Fruit fly (Drosophila melanogaster): ENCODE results near the gene Edc3.
A peak's percentile ranks its signal among the peaks of the same experiment; 100 is the strongest.

The Edc3 gene

dm6 chr3L:17573823-17574222 lies 44.2 kb upstream of the Edc3 start (continued):
- TF ChIP-seq Hmx (GFP tag; optimal IDR thresholded peaks at IDR 0.05) (no peak), Lpt (GFP tag; optimal IDR thresholded peaks at IDR 0.05) (no peak), onecut (GFP tag; IDR thresholded peaks at IDR 0.05) (peak; percentile 100), sob (GFP tag; IDR thresholded peaks at IDR 0.05) (peak; percentile 7; the same call in 1 of the 2 replicates), CG12299 (tag; optimal IDR thresholded peaks at IDR 0.05) (no peak), rib (GFP tag; IDR thresholded peaks at IDR 0.05) (0 out of 2 replicates have a peak, but pooled peaks have one; percentile 36), CG13775 (GFP tag; optimal IDR thresholded peaks at IDR 0.05) (no peak), H15 (GFP tag; IDR thresholded peaks at IDR 0.05) (no peak), CG2712 (tag; optimal IDR thresholded peaks at IDR 0.05) (no peak), dimm (GFP tag; IDR thresholded peaks at IDR 0.05) (no peak), yki (optimal IDR thresholded peaks at IDR 0.05) (peak; percentile 17), pb (GFP tag; optimal IDR thresholded peaks at IDR 0.05) (no peak), hkb (optimal IDR thresholded peaks at IDR 0.05) (no peak), hkb (GFP tag; IDR thresholded peaks at IDR 0.05) (peak; percentile 16; the same call in 1 of the 2 replicates), Kr (GFP tag; optimal IDR thresholded peaks at IDR 0.05) (no peak), CG12155 (GFP tag; optimal IDR thresholded peaks at IDR 0.05) (peak; percentile 48), Max (GFP tag; optimal IDR thresholded peaks at IDR 0.05) (no peak), pzg (GFP tag; optimal IDR thresholded peaks at IDR 0.05) (no peak), CG8359 (GFP tag; optimal IDR thresholded peaks at IDR 0.05; ENCODE audit: borderline replicate concordance) (no peak), CG12659 (GFP tag; optimal IDR thresholded peaks at IDR 0.05) (no peak), CG18262 (tag; optimal IDR thresholded peaks at IDR 0.05) (no peak), sima (GFP tag; optimal IDR thresholded peaks at IDR 0.05) (no peak), hb (GFP tag; IDR thresholded peaks at IDR 0.05; ENCODE audit: partially characterized antibody) (no peak), CG11723 (GFP tag; optimal IDR thresholded peaks at IDR 0.05) (no peak), CG5245 (GFP tag; optimal IDR thresholded peaks at IDR 0.05) (no peak), CG9437 (GFP tag; optimal IDR thresholded peaks at IDR 0.05) (peak; percentile 58), lbe (GFP tag; optimal IDR thresholded peaks at IDR 0.05) (no peak), Six4 (GFP tag; optimal IDR thresholded peaks at IDR 0.05) (no peak), Asciz (GFP tag; optimal IDR thresholded peaks at IDR 0.05) (no peak), Mes4 (GFP tag; optimal IDR thresholded peaks at IDR 0.05) (no peak), Pdp1 (GFP tag; optimal IDR thresholded peaks at IDR 0.05) (peak in 1 of 2 experiments; percentile 83), NFAT (GFP tag; IDR thresholded peaks at IDR 0.05) (no peak), dmrt11E (tag; optimal IDR thresholded peaks at IDR 0.05) (no peak), sd (tag; optimal IDR thresholded peaks at IDR 0.05) (peak; percentile 47), gcm2 (GFP tag; optimal IDR thresholded peaks at IDR 0.05) (no peak), Hr78 (GFP tag; optimal IDR thresholded peaks at IDR 0.05) (peak in 1 of 2 experiments; percentile 6), ab (GFP tag; optimal IDR thresholded peaks at IDR 0.05) (no peak), CG13287 (GFP tag; IDR thresholded peaks at IDR 0.05; ENCODE audit: partially characterized antibody) (peak; percentile 58), vvl (GFP tag; IDR thresholded peaks at IDR 0.05) (peak; percentile 19; the same call in 1 of the 2 replicates), HLH54F (GFP tag; optimal IDR thresholded peaks at IDR 0.05) (no peak), kah (GFP tag; optimal IDR thresholded peaks at IDR 0.05) (no peak), kni (GFP tag; optimal IDR thresholded peaks at IDR 0.05) (peak; percentile 34), pan (optimal IDR thresholded peaks at IDR 0.05) (no peak), pan (GFP tag; optimal IDR thresholded peaks at IDR 0.05 in 1 of 2, IDR thresholded peaks at IDR 0.05 in 1 of 2) (no peak), CG11093 (GFP tag; IDR thresholded peaks at IDR 0.05) (no peak), CG5180 (GFP tag; optimal IDR thresholded peaks at IDR 0.05) (no peak), ro (GFP tag; IDR thresholded peaks at IDR 0.05) (no peak), NK7.1 (GFP tag; optimal IDR thresholded peaks at IDR 0.05) (no peak), zfh2 (GFP tag; optimal IDR thresholded peaks at IDR 0.05) (no peak), ATbp (GFP tag; optimal IDR thresholded peaks at IDR 0.05) (no peak), bbx (GFP tag; IDR thresholded peaks at IDR 0.05; ENCODE audit: partially characterized antibody) (no peak; the same call in 1 of the 2 replicates), Hr51 (GFP tag; optimal IDR thresholded peaks at IDR 0.05) (no peak)
